Worm (Caenorhabditis elegans) whole organism, late embryonic: ENCODE measurements around the gene C11E4.8.

Source experiments
- C38D4.7 ChIP-seq: fragments of 200-800 bp; sonication (Bioruptor generic); optimal IDR thresholded peaks from 2 replicates; lab custom pipeline; 2018; ENCODE audit warnings: mild to moderate bottlenecking, missing genetic modification characterization, moderate library complexity, missing compliant biosample characterization
- F13H6.1 ChIP-seq: sonication (generic microtip); optimal IDR thresholded peaks from 2 replicates; lab custom pipeline; 2016; ENCODE audit warnings: missing genetic modification characterization, missing compliant biosample characterization
- T23F11.4 ChIP-seq: fragments of 200-800 bp; sonication (Bioruptor generic); optimal IDR thresholded peaks from 2 replicates; lab custom pipeline; 2018; ENCODE audit warnings: mild to moderate bottlenecking, missing genetic modification characterization, missing compliant biosample characterization
- Y22D7AL.16 ChIP-seq: sonication (generic microtip); optimal IDR thresholded peaks from 2 replicates; lab custom pipeline; 2016; ENCODE audit warnings: missing genetic modification characterization, missing compliant biosample characterization
- ahr-1 ChIP-seq: sonication (generic microtip); optimal IDR thresholded peaks from 2 replicates; lab custom pipeline; 2016; ENCODE audit warnings: missing genetic modification characterization, missing compliant biosample characterization
- ceh-14 ChIP-seq: sonication (generic microtip); optimal IDR thresholded peaks from 2 replicates; lab custom pipeline; 2016; ENCODE audit warnings: missing genotype, missing genetic modification characterization, missing compliant biosample characterization
- ceh-19 ChIP-seq: fragments of 200-800 bp; sonication (Bioruptor generic); optimal IDR thresholded peaks from 2 replicates; lab custom pipeline; 2018; ENCODE audit warnings: mild to moderate bottlenecking, missing genetic modification characterization, missing compliant biosample characterization
- ceh-22 ChIP-seq: sonication (generic microtip); optimal IDR thresholded peaks from 2 replicates; lab custom pipeline; 2017; ENCODE audit warnings: missing biosample characterization, missing genetic modification characterization
- ceh-31 ChIP-seq: sonication (generic microtip); optimal IDR thresholded peaks from 2 replicates; lab custom pipeline; 2016; ENCODE audit warnings: missing genetic modification characterization, missing compliant biosample characterization
- ceh-34 ChIP-seq: sonication (generic microtip); optimal IDR thresholded peaks from 2 replicates; lab custom pipeline; 2016; ENCODE audit warnings: mild to moderate bottlenecking, missing genetic modification characterization, missing compliant biosample characterization
- ceh-45 ChIP-seq: fragments of 200-800 bp; sonication (Bioruptor generic); IDR thresholded peaks from 2 replicates; pipeline ENCODE4 v1.3.6; 2022; ENCODE audit warnings: missing genetic modification reagents, missing genetic modification characterization, missing compliant biosample characterization
- dmd-4 ChIP-seq: sonication (generic microtip); optimal IDR thresholded peaks from 2 replicates; lab custom pipeline; 2016; ENCODE audit warnings: borderline replicate concordance, missing genetic modification characterization, missing compliant biosample characterization
- elt-2 ChIP-seq: sonication (generic microtip); optimal IDR thresholded peaks from 2 replicates; lab custom pipeline; 2016; ENCODE audit warnings: missing genetic modification reagents, missing genetic modification characterization, missing compliant biosample characterization
- elt-4 ChIP-seq: sonication (generic microtip); optimal IDR thresholded peaks from 2 replicates; lab custom pipeline; 2016; ENCODE audit warnings: missing genetic modification characterization, missing compliant biosample characterization
- ets-4 ChIP-seq: sonication (generic microtip); optimal IDR thresholded peaks from 2 replicates; lab custom pipeline; 2016; ENCODE audit warnings: missing genetic modification characterization, missing compliant biosample characterization
- fkh-10 ChIP-seq: fragments of 150-350 bp; optimal IDR thresholded peaks from 2 replicates; lab custom pipeline; 2014; ENCODE audit warnings: missing biosample characterization, missing genetic modification reagents, missing genetic modification characterization
- fkh-6 ChIP-seq: sonication (generic microtip); optimal IDR thresholded peaks from 2 replicates; lab custom pipeline; 2016; ENCODE audit warnings: missing genetic modification characterization, missing compliant biosample characterization
- gmeb-2 ChIP-seq: sonication (generic microtip); optimal IDR thresholded peaks from 2 replicates; lab custom pipeline; 2016; ENCODE audit warnings: missing genetic modification characterization, inconsistent platforms, missing compliant biosample characterization
- hlh-13 ChIP-seq: fragments of 200-800 bp; sonication (Bioruptor generic); optimal IDR thresholded peaks from 2 replicates; lab custom pipeline; 2018; ENCODE audit warnings: mild to moderate bottlenecking, missing genetic modification characterization, missing compliant biosample characterization
- hlh-30 ChIP-seq: sonication (generic microtip); optimal IDR thresholded peaks from 2 replicates; lab custom pipeline; 2017; ENCODE audit warnings: antibody characterized with exemption, missing genetic modification characterization, missing compliant biosample characterization; ENCODE audit not compliant: insufficient read depth
- hlh-6 ChIP-seq: sonication (generic microtip); optimal IDR thresholded peaks from 2 replicates; lab custom pipeline; 2016; ENCODE audit warnings: missing genotype, missing genetic modification characterization, missing compliant biosample characterization
- hlh-8 ChIP-seq: sonication (generic microtip); optimal IDR thresholded peaks from 2 replicates; lab custom pipeline; 2016; ENCODE audit warnings: missing genotype, missing genetic modification characterization, missing compliant biosample characterization
- mec-3 ChIP-seq: sonication (generic microtip); optimal IDR thresholded peaks from 2 replicates; lab custom pipeline; 2016; ENCODE audit warnings: borderline replicate concordance, missing genetic modification characterization, missing compliant biosample characterization
- nhr-11 ChIP-seq: fragments of 150-350 bp; optimal IDR thresholded peaks from 2 replicates; lab custom pipeline; 2014; ENCODE audit warnings: missing biosample characterization, missing genetic modification characterization
- nhr-232 ChIP-seq: sonication (generic microtip); optimal IDR thresholded peaks from 2 replicates; lab custom pipeline; 2016; ENCODE audit warnings: missing genetic modification characterization, missing compliant biosample characterization
- npax-4 ChIP-seq: sonication (generic microtip); optimal IDR thresholded peaks from 2 replicates; lab custom pipeline; 2016; ENCODE audit warnings: missing genetic modification characterization, missing compliant biosample characterization
- odd-2 ChIP-seq: sonication (generic microtip); optimal IDR thresholded peaks from 2 replicates; lab custom pipeline; 2017; ENCODE audit warnings: antibody characterized with exemption, mild to moderate bottlenecking, missing genetic modification characterization, missing compliant biosample characterization
- pha-2 ChIP-seq: sonication (generic microtip); optimal IDR thresholded peaks from 2 replicates; lab custom pipeline; 2017; ENCODE audit warnings: mild to moderate bottlenecking, missing genetic modification characterization, missing compliant biosample characterization
- pros-1 ChIP-seq: fragments of 150-350 bp; optimal IDR thresholded peaks from 2 replicates; lab custom pipeline; 2014; ENCODE audit warnings: missing biosample characterization, missing genetic modification reagents, missing genetic modification characterization
- ref-2 ChIP-seq: sonication (generic microtip); optimal IDR thresholded peaks from 2 replicates; lab custom pipeline; 2016; ENCODE audit warnings: missing genetic modification characterization, missing compliant biosample characterization
- sdc-2 ChIP-seq: sonication (generic microtip); optimal IDR thresholded peaks from 2 replicates; lab custom pipeline; 2016; ENCODE audit warnings: missing genotype, missing genetic modification characterization, missing compliant biosample characterization
- syd-9 ChIP-seq: sonication (generic microtip); optimal IDR thresholded peaks from 2 replicates; lab custom pipeline; 2016; ENCODE audit warnings: mild to moderate bottlenecking, missing genetic modification characterization, moderate library complexity, missing compliant biosample characterization
- tbx-2 ChIP-seq: sonication (generic microtip); optimal IDR thresholded peaks from 2 replicates; lab custom pipeline; 2016; ENCODE audit warnings: missing genetic modification characterization, missing compliant biosample characterization
- ttx-3 ChIP-seq: sonication (generic microtip); optimal IDR thresholded peaks from 2 replicates; lab custom pipeline; 2016; ENCODE audit warnings: missing genetic modification reagents, missing genetic modification characterization, missing compliant biosample characterization
- unc-55 ChIP-seq: sonication (generic microtip); optimal IDR thresholded peaks from 2 replicates; lab custom pipeline; 2017; ENCODE audit warnings: missing biosample characterization, missing genetic modification reagents, missing genetic modification characterization
- zip-5 ChIP-seq: sonication (generic microtip); optimal IDR thresholded peaks from 2 replicates; lab custom pipeline; 2016; ENCODE audit warnings: missing genetic modification characterization, missing compliant biosample characterization
- ztf-16 ChIP-seq: sonication (generic microtip); optimal IDR thresholded peaks from 2 replicates; lab custom pipeline; 2017; ENCODE audit warnings: missing genetic modification characterization, missing compliant biosample characterization

C11E4.8 gene

DNA sequence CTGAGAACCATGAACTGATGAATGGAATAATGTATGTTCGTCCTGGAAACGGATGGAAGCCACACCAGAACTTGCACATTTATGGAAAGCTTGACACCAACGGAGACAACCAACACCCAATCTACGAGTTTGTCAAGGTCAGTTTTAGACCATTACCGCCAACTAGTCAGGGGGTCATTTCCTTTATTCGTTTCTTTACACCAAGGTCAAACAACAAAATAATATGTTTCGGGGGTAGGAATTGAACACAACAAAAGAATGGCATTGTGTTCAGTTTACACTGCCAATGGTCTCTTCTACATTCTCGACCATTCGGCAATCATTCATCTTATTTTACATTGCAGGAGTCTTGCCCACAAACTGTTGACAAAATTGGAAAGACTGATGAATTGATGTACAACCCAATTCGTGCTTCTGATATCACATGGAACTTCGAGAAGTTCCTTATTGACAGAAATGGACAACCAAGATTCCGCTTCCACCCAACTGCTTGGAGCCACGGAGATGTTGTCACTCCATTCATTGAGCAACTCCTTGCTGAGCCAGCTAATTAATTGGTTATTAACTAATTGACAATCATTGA lies 34.6 kb upstream of the C11E4.8 start:
- TF ChIP-seq ets-4 (tag; lab: Kevin White, UChicago) (no peak), F13H6.1 (tag; lab: Kevin White, UChicago) (no peak), ref-2 (no peak), Y22D7AL.16 (tag; lab: Kevin White, UChicago) (no peak), ceh-31 (tag; lab: Kevin White, UChicago) (no peak), ceh-19 (GFP tag; lab: Kevin White, UChicago) (no peak), ztf-16 (tag; lab: Kevin White, UChicago) (no peak), ahr-1 (tag; lab: Kevin White, UChicago) (no peak), zip-5 (tag; lab: Kevin White, UChicago) (no peak), nhr-232 (no peak), elt-4 (tag; lab: Kevin White, UChicago) (no peak)
- TF ChIP-seq, all 69 proteins: peak for 0

DNA sequence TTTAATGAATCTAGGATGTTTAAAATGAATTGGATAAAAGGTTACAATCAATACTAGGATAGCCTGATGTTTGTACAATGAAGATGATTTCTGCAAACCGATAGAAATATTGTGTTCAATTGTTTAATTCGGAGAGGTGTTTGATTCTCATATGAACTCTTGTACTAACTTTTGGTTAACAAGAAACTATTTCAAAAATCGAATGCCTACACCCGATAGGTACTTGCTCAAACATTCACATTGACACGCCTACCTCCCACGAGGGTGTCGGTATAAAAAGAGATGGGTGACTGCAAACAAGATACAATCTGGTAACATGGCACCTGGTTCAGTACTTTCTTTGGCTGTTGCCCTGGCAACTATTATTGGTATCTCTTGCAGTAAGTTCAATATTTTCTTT lies 32.6 kb upstream of the C11E4.8 start, which contains the start of gene gpx-3:
Gene gpx-3, plus strand, starts transcription at position 301 of the 400 bp plus-strand sequence.
- TF ChIP-seq pros-1 (tag; lab: Kevin White, UChicago) = no peak
- no peak for TF ChIP-seq fkh-10 (GFP tag; lab: Kevin White, UChicago)
- no peak for TF ChIP-seq F13H6.1 (tag; lab: Kevin White, UChicago)
- no peak for TF ChIP-seq mec-3 (tag; lab: Kevin White, UChicago)

- TF ChIP-seq syd-9 (tag; lab: Kevin White, UChicago) (no peak), fkh-6 (no peak), tbx-2 (tag; lab: Kevin White, UChicago) (no peak), C38D4.7 (GFP tag; lab: Kevin White, UChicago) (no peak), ceh-45 (GFP tag; lab: Robert Waterston, UW) (no peak), dmd-4 (tag; lab: Kevin White, UChicago) (no peak), zip-5 (tag; lab: Kevin White, UChicago) (no peak), ceh-19 (GFP tag; lab: Kevin White, UChicago) (no peak), hlh-30 (tag; lab: Kevin White, UChicago) (no peak), elt-2 (tag; lab: Kevin White, UChicago) (no peak), odd-2 (no peak), unc-55 (GFP tag; lab: Kevin White, UChicago) (no peak), ttx-3 (tag; lab: Kevin White, UChicago) (no peak), sdc-2 (no peak), hlh-13 (GFP tag; lab: Kevin White, UChicago) (no peak)
Observed at ce11 chrX:9589123-9589522, 31.1 kb upstream of the C11E4.8 start, which contains the start of gene del-8. Gene del-8 (plus strand): TSS chrX:9589423.

DNA sequence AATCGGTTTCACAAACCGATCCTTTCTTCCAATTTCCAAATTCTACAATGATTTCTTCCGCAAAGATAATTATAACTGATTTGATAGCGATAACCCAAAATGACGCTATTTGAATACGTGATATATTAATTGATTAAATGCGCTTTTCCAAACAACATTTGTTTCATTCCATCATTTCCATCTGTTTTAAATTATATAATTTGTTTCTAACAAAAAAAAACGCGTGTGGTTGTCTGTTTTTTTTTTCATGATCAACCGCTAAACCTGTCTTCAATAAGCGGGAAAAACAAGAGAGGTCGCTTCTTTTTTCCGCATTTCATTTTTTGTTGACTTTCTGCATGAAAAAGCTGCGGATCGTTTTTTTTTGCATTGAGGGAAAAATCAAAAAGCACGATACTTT lies 22.9 kb upstream of the C11E4.8 start:
- TF ChIP-seq nhr-11 (tag; lab: Kevin White, UChicago) = no peak
- TF ChIP-seq gmeb-2 = no peak
- TF ChIP-seq T23F11.4 = no peak
- TF ChIP-seq ceh-22 (tag; lab: Kevin White, UChicago) = no peak
- TF ChIP-seq ceh-14 (tag; lab: Kevin White, UChicago) = no peak
- no peak for TF ChIP-seq npax-4 (tag; lab: Kevin White, UChicago)
- no peak for TF ChIP-seq tbx-2 (tag; lab: Kevin White, UChicago)
- TF ChIP-seq ceh-34 (tag; lab: Kevin White, UChicago) = no peak
- no peak for TF ChIP-seq pha-2 (tag; lab: Kevin White, UChicago)
- no peak for TF ChIP-seq Y22D7AL.16 (tag; lab: Kevin White, UChicago)
- no peak for TF ChIP-seq hlh-8 (tag; lab: Kevin White, UChicago)
- TF ChIP-seq hlh-6 (tag; lab: Kevin White, UChicago) = no peak
